Fruit fly (Drosophila melanogaster): ENCODE results near the gene Oseg5.

Gene Oseg5

dm6 chr2L:20803733-20804164 is 31.9 kb downstream of the Oseg5 start:
- TF ChIP-seq CG4496 (GFP tag; IDR thresholded peaks at IDR 0.05) = 0 out of 3 replicates have a peak, but pooled peaks have one; percentile 48
- TF ChIP-seq CG12605 (GFP tag; IDR thresholded peaks at IDR 0.05) = peak; percentile 29; the same call in 1 of the 2 replicates
- no peak for TF ChIP-seq CG32121 (GFP tag; IDR thresholded peaks at IDR 0.05)

- TF ChIP-seq Snoo (tag; optimal IDR thresholded peaks at IDR 0.05) (no peak), rn (GFP tag; IDR thresholded peaks at IDR 0.05) (0 out of 2 replicates have a peak, but pooled peaks have one; percentile 17), fd96Ca (GFP tag; IDR thresholded peaks at IDR 0.05) (peak; percentile 48; the same call in 1 of the 3 replicates), CG8159 (tag; optimal IDR thresholded peaks at IDR 0.05) (no peak), CG17806 (tag; optimal IDR thresholded peaks at IDR 0.05) (no peak), CG12605 (GFP tag; IDR thresholded peaks at IDR 0.05) (no peak), CG4496 (GFP tag; IDR thresholded peaks at IDR 0.05) (peak; percentile 59; the same call in 1 of the 3 replicates), CG13204 (GFP tag; optimal IDR thresholded peaks at IDR 0.05) (no peak), CG9948 (tag; optimal IDR thresholded peaks at IDR 0.05) (peak; percentile 6), EcR (GFP tag; optimal IDR thresholded peaks at IDR 0.05) (no peak), Ets98B (GFP tag; IDR thresholded peaks at IDR 0.05) (no peak), CG14655 (GFP tag; optimal IDR thresholded peaks at IDR 0.05) (peak; percentile 6), CG10348 (GFP tag; IDR thresholded peaks at IDR 0.05) (no peak), gl (tag; optimal IDR thresholded peaks at IDR 0.05) (no peak)
Observed at dm6 chr2L:20802839-20803238, 32.8 kb downstream of the Oseg5 start.

DNA sequence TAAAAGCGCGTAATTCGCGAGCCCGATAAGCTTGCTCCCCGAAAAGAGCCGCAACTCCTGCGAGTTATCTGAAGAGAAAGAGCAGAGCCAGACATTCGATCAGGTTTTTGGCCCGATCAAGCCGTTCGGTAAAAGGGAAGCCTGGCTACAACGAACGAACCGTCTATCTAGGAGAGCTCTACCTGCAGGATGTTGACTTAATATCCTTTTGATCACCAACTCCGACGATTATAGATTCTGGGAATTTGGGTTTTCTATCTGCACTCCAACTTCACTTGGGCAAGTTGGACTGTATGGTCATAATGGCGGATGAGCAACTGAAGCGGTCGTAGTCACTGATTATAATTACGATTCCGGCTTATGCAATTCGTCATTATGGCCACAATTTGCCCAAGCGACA is 33.4 kb downstream of the Oseg5 start:
- TF ChIP-seq CG17806 (tag; optimal IDR thresholded peaks at IDR 0.05) (peak; percentile 52), CG32121 (GFP tag; IDR thresholded peaks at IDR 0.05) (peak; percentile 85), Pif1B (GFP tag; optimal IDR thresholded peaks at IDR 0.05) (peak; percentile 74), CG8301 (tag; optimal IDR thresholded peaks at IDR 0.05) (peak; percentile 74), CG8159 (tag; optimal IDR thresholded peaks at IDR 0.05) (peak; percentile 63), Pif1A (GFP tag; optimal IDR thresholded peaks at IDR 0.05) (peak; percentile 72), CG14655 (GFP tag; optimal IDR thresholded peaks at IDR 0.05) (peak; percentile 70), gl (tag; optimal IDR thresholded peaks at IDR 0.05) (no peak), CG12605 (GFP tag; IDR thresholded peaks at IDR 0.05) (peak; percentile 77), Snoo (tag; optimal IDR thresholded peaks at IDR 0.05) (peak; percentile 4), CG4496 (GFP tag; IDR thresholded peaks at IDR 0.05) (peak; percentile 88), rn (GFP tag; IDR thresholded peaks at IDR 0.05) (peak; percentile 81), CG15710 (tag; optimal IDR thresholded peaks at IDR 0.05) (peak; percentile 52), fd96Ca (GFP tag; IDR thresholded peaks at IDR 0.05) (peak; percentile 94), CG13204 (GFP tag; optimal IDR thresholded peaks at IDR 0.05) (no peak), D1 (tag; optimal IDR thresholded peaks at IDR 0.05) (no peak), CG34367 (tag; optimal IDR thresholded peaks at IDR 0.05) (no peak), Ets98B (GFP tag; IDR thresholded peaks at IDR 0.05) (peak; percentile 92), EcR (GFP tag; optimal IDR thresholded peaks at IDR 0.05) (no peak), CG10348 (GFP tag; IDR thresholded peaks at IDR 0.05) (peak; percentile 46; the same call in 1 of the 2 replicates), CG9948 (tag; optimal IDR thresholded peaks at IDR 0.05) (peak; percentile 34)

dm6 chr2L:20801801-20802200 is 33.8 kb downstream of the Oseg5 start:
- TF ChIP-seq CG4496 (GFP tag; IDR thresholded peaks at IDR 0.05) = no peak
- TF ChIP-seq CG34367 (tag; optimal IDR thresholded peaks at IDR 0.05) = no peak
- no peak for TF ChIP-seq CG15710 (tag; optimal IDR thresholded peaks at IDR 0.05)

dm6 chr2L:20799991-20800897 is 35.4 kb downstream of the Oseg5 start:
- TF ChIP-seq CG14655 (GFP tag; optimal IDR thresholded peaks at IDR 0.05) = peak; percentile 86
- TF ChIP-seq CG4496 (GFP tag; IDR thresholded peaks at IDR 0.05) = peak; percentile 90
- peak; percentile 70 for TF ChIP-seq CG12605 (GFP tag; IDR thresholded peaks at IDR 0.05)
- peak; percentile 96 for TF ChIP-seq gl (tag; optimal IDR thresholded peaks at IDR 0.05)
- TF ChIP-seq CG9948 (tag; optimal IDR thresholded peaks at IDR 0.05) = peak; percentile 95
- no peak for TF ChIP-seq CG10348 (GFP tag; IDR thresholded peaks at IDR 0.05)
- TF ChIP-seq CG8301 (tag; optimal IDR thresholded peaks at IDR 0.05) = peak; percentile 84
- peak; percentile 75 for TF ChIP-seq rn (GFP tag; IDR thresholded peaks at IDR 0.05)
- TF ChIP-seq CG13204 (GFP tag; optimal IDR thresholded peaks at IDR 0.05) = peak; percentile 93
- TF ChIP-seq Pif1B (GFP tag; optimal IDR thresholded peaks at IDR 0.05) = peak; percentile 92
- TF ChIP-seq CG15710 (tag; optimal IDR thresholded peaks at IDR 0.05) = peak; percentile 97
- TF ChIP-seq Ets98B (GFP tag; IDR thresholded peaks at IDR 0.05) = peak; percentile 73
- TF ChIP-seq fd96Ca (GFP tag; IDR thresholded peaks at IDR 0.05) = peak; percentile 88
- peak; percentile 96 for TF ChIP-seq Snoo (tag; optimal IDR thresholded peaks at IDR 0.05)
- TF ChIP-seq CG8159 (tag; optimal IDR thresholded peaks at IDR 0.05) = peak; percentile 97
- TF ChIP-seq CG34367 (tag; optimal IDR thresholded peaks at IDR 0.05) = peak; percentile 96
- TF ChIP-seq CG17806 (tag; optimal IDR thresholded peaks at IDR 0.05) = peak; percentile 97
- TF ChIP-seq CG32121 (GFP tag; IDR thresholded peaks at IDR 0.05) = peak; percentile 70
- TF ChIP-seq Pif1A (GFP tag; optimal IDR thresholded peaks at IDR 0.05) = peak; percentile 95
- TF ChIP-seq EcR (GFP tag; optimal IDR thresholded peaks at IDR 0.05) = peak; percentile 56
- peak; percentile 81 for TF ChIP-seq D1 (tag; optimal IDR thresholded peaks at IDR 0.05)

dm6 chr2L:20798351-20798777 is 37.3 kb downstream of the Oseg5 start:
- TF ChIP-seq EcR (GFP tag; optimal IDR thresholded peaks at IDR 0.05) = peak; percentile 76
- peak; percentile 0 for TF ChIP-seq Pif1B (GFP tag; optimal IDR thresholded peaks at IDR 0.05)
- no peak for TF ChIP-seq CG12605 (GFP tag; IDR thresholded peaks at IDR 0.05)
